Fruit fly (Drosophila melanogaster) whole organism, embryonic: ENCODE measurements around the gene GstD7.
A peak's percentile ranks its signal among the peaks of the same experiment; 100 is the strongest.

Source experiments
- Atf6 ChIP-seq: fragments of 200-800 bp; sonication (Bioruptor generic); IDR thresholded peaks from 2 replicates; pipeline ENCODE4 v1.3.6; 2022; ENCODE audit warnings: missing biosample characterization, missing genetic modification characterization
- CG10274 ChIP-seq: fragments of 200-800 bp; sonication (Bioruptor generic); optimal IDR thresholded peaks from 3 replicates; lab custom pipeline; 2017; ENCODE audit warnings: missing biosample characterization, mild to moderate bottlenecking, missing genetic modification characterization
- CG10321 ChIP-seq: fragments of 200-800 bp; sonication (Bioruptor generic); IDR thresholded peaks from 2 replicates; pipeline ENCODE4 v1.3.6; 2022; ENCODE audit warnings: missing biosample characterization, missing genetic modification characterization
- CG10543 ChIP-seq: fragments of 200-800 bp; sonication (Bioruptor generic); optimal IDR thresholded peaks from 3 replicates; lab custom pipeline; 2017; ENCODE audit warnings: missing biosample characterization, mild to moderate bottlenecking, missing genetic modification characterization, moderate library complexity
- CG11695 ChIP-seq: fragments of 200-800 bp; sonication (Bioruptor generic); IDR thresholded peaks from 3 replicates; pipeline ENCODE4 v1.3.6; 2022; ENCODE audit warnings: missing biosample characterization, missing genetic modification characterization
- CG12071 ChIP-seq: fragments of 200-800 bp; sonication (Bioruptor generic); optimal IDR thresholded peaks from 3 replicates; lab custom pipeline; 2018; ENCODE audit warnings: missing biosample characterization, mild to moderate bottlenecking, missing genetic modification characterization
- CG13775 ChIP-seq: fragments of 200-800 bp; sonication (Bioruptor generic); optimal IDR thresholded peaks from 3 replicates; lab custom pipeline; 2017; ENCODE audit warnings: missing biosample characterization, mild to moderate bottlenecking, missing genetic modification characterization
- CG15514 ChIP-seq: fragments of 200-800 bp; sonication (Bioruptor generic); optimal IDR thresholded peaks from 3 replicates; lab custom pipeline; 2017; ENCODE audit warnings: missing biosample characterization, missing genetic modification characterization, mild to moderate bottlenecking, moderate library complexity, missing genetic modification reagents
- CG15601 ChIP-seq: fragments of 200-800 bp; sonication (Bioruptor generic); optimal IDR thresholded peaks from 3 replicates; lab custom pipeline; 2019; ENCODE audit warnings: missing biosample characterization, mild to moderate bottlenecking, missing genetic modification characterization, moderate library complexity
- CG17359 ChIP-seq: fragments of 200-800 bp; sonication (Bioruptor generic); optimal IDR thresholded peaks from 3 replicates; lab custom pipeline; 2018; ENCODE audit warnings: missing biosample characterization, mild to moderate bottlenecking, missing genetic modification characterization, moderate library complexity
- CG17829 ChIP-seq: fragments of 200-800 bp; optimal IDR thresholded peaks from 2 replicates; lab custom pipeline; 2019; ENCODE audit warnings: missing biosample characterization, mild to moderate bottlenecking, missing genetic modification characterization, moderate library complexity
- CG32767 ChIP-seq: fragments of 200-800 bp; sonication (Bioruptor generic); IDR thresholded peaks from 2 replicates; pipeline ENCODE4 v1.3.6; 2022; ENCODE audit warnings: missing biosample characterization, missing genetic modification characterization
- CG32772 ChIP-seq: fragments of 200-800 bp; sonication (Bioruptor generic); IDR thresholded peaks from 2 replicates; pipeline ENCODE4 v1.3.6; 2022; ENCODE audit warnings: missing biosample characterization, missing genetic modification characterization
- CG34376 ChIP-seq: fragments of 200-800 bp; sonication (Bioruptor generic); optimal IDR thresholded peaks from 2 replicates; lab custom pipeline; 2018; ENCODE audit warnings: missing biosample characterization, mild to moderate bottlenecking, missing genetic modification characterization
- CG42726 ChIP-seq: fragments of 200-800 bp; sonication (Bioruptor generic); IDR thresholded peaks from 2 replicates; pipeline ENCODE4 v1.3.6; 2022; ENCODE audit warnings: missing biosample characterization, missing genetic modification characterization; ENCODE audit not compliant: partially characterized antibody
- CG4282 ChIP-seq: fragments of 200-800 bp; sonication (Bioruptor generic); optimal IDR thresholded peaks from 2 replicates; lab custom pipeline; 2016; ENCODE audit warnings: missing biosample characterization, missing genetic modification characterization
- CG4360 ChIP-seq: fragments of 200-800 bp; sonication (Bioruptor generic); IDR thresholded peaks from 2 replicates; pipeline ENCODE4 v1.3.6; 2022; ENCODE audit warnings: missing biosample characterization, missing genetic modification characterization
- CG6175 ChIP-seq: fragments of 200-800 bp; sonication (Bioruptor generic); IDR thresholded peaks from 3 replicates; pipeline ENCODE4 v1.3.6; 2022; ENCODE audit warnings: missing biosample characterization, missing genetic modification characterization
- CG8089 ChIP-seq: fragments of 200-800 bp; sonication (Bioruptor generic); optimal IDR thresholded peaks from 3 replicates; lab custom pipeline; 2016; ENCODE audit warnings: missing biosample characterization, missing genetic modification characterization
- CG8281 ChIP-seq: fragments of 200-800 bp; sonication (Bioruptor generic); optimal IDR thresholded peaks from 2 replicates; lab custom pipeline; 2018; ENCODE audit warnings: missing biosample characterization, mild to moderate bottlenecking, missing genetic modification characterization, moderate library complexity
- CG9727 ChIP-seq: fragments of 200-800 bp; sonication (Bioruptor generic); optimal IDR thresholded peaks from 3 replicates; lab custom pipeline; 2017; ENCODE audit warnings: missing biosample characterization, mild to moderate bottlenecking, missing genetic modification characterization
- CkIIα-i1 ChIP-seq: fragments of 200-800 bp; sonication (Bioruptor generic); IDR thresholded peaks from 2 replicates; pipeline ENCODE4 v1.3.6; 2022; ENCODE audit warnings: missing biosample characterization, missing genetic modification characterization
- CoRest ChIP-seq: fragments of 200-800 bp; sonication (Bioruptor generic); optimal IDR thresholded peaks from 3 replicates; lab custom pipeline; 2018; ENCODE audit warnings: missing biosample characterization, mild to moderate bottlenecking, missing genetic modification characterization, moderate library complexity
- Dref ChIP-seq: fragments of 200-800 bp; sonication (Bioruptor generic); IDR thresholded peaks from 2 replicates; pipeline ENCODE4 v1.3.6; 2022; ENCODE audit warnings: missing biosample characterization, missing genetic modification characterization
- HmgZ ChIP-seq: fragments of 200-800 bp; sonication (Bioruptor generic); optimal IDR thresholded peaks from 2 replicates; lab custom pipeline; 2018; ENCODE audit warnings: missing biosample characterization, mild to moderate bottlenecking, missing genetic modification characterization
- Jarid2 ChIP-seq: fragments of 200-800 bp; sonication (Bioruptor generic); optimal IDR thresholded peaks from 3 replicates; lab custom pipeline; 2017; ENCODE audit warnings: mild to moderate bottlenecking, missing biosample characterization, missing genetic modification reagents, missing genetic modification characterization
- MTF-1 ChIP-seq: fragments of 200-800 bp; sonication (Bioruptor generic); optimal IDR thresholded peaks from 2 replicates; lab custom pipeline; 2018; ENCODE audit warnings: missing biosample characterization, mild to moderate bottlenecking, missing genetic modification characterization, borderline replicate concordance
- NFAT ChIP-seq: fragments of 200-800 bp; sonication (Bioruptor generic); IDR thresholded peaks from 2 replicates; pipeline ENCODE4 v1.3.6; 2022; ENCODE audit warnings: missing biosample characterization, missing genetic modification characterization
- Pdp1 ChIP-seq, 2 experiments: fragments of 200-800 bp; sonication (Bioruptor generic); optimal IDR thresholded peaks; 3 replicates each; lab custom pipeline; 2016; ENCODE audit warnings: missing biosample characterization in 2 of 2, missing genetic modification characterization in 2 of 2, mild to moderate bottlenecking in 1 of 2, moderate library complexity in 1 of 2
- Taf1 ChIP-seq: fragments of 200-800 bp; sonication (Bioruptor generic); IDR thresholded peaks from 2 replicates; pipeline ENCODE4 v1.3.6; 2022; ENCODE audit warnings: missing biosample characterization, missing genetic modification characterization
- ac ChIP-seq: fragments of 200-800 bp; sonication (Bioruptor generic); optimal IDR thresholded peaks from 3 replicates; lab custom pipeline; 2017; ENCODE audit warnings: missing biosample characterization, mild to moderate bottlenecking, missing genetic modification characterization
- al ChIP-seq: fragments of 200-800 bp; sonication (Bioruptor generic); IDR thresholded peaks from 2 replicates; pipeline ENCODE4 v1.3.6; 2022; ENCODE audit warnings: missing biosample characterization, missing genetic modification characterization
- amos ChIP-seq: fragments of 200-800 bp; sonication (Bioruptor generic); IDR thresholded peaks from 2 replicates; pipeline ENCODE4 v1.3.6; 2022; ENCODE audit warnings: missing biosample characterization, missing genetic modification characterization; ENCODE audit not compliant: partially characterized antibody
- bbx ChIP-seq: fragments of 200-800 bp; sonication (Bioruptor generic); IDR thresholded peaks from 2 replicates; pipeline ENCODE4 v1.3.6; 2022; ENCODE audit warnings: missing biosample characterization, missing genetic modification characterization; ENCODE audit not compliant: partially characterized antibody
- dimm ChIP-seq: fragments of 200-800 bp; sonication (Bioruptor generic); IDR thresholded peaks from 2 replicates; pipeline ENCODE4 v1.3.6; 2022; ENCODE audit warnings: missing biosample characterization, missing genetic modification characterization
- dysf ChIP-seq: fragments of 200-800 bp; sonication (Bioruptor generic); IDR thresholded peaks from 3 replicates; pipeline ENCODE4 v1.3.6; 2022; ENCODE audit warnings: missing biosample characterization, missing genetic modification characterization
- gro ChIP-seq: fragments of 200-800 bp; sonication (Bioruptor generic); optimal IDR thresholded peaks from 2 replicates; lab custom pipeline; 2016; ENCODE audit warnings: missing biosample characterization, missing genetic modification characterization
- hb ChIP-seq: fragments of 200-800 bp; sonication (Bioruptor generic); IDR thresholded peaks from 3 replicates; pipeline ENCODE4 v1.3.6; 2022; ENCODE audit warnings: missing biosample characterization, missing genetic modification characterization; ENCODE audit not compliant: partially characterized antibody
- her ChIP-seq: fragments of 200-800 bp; sonication (Bioruptor generic); optimal IDR thresholded peaks from 2 replicates; lab custom pipeline; 2016; ENCODE audit warnings: missing biosample characterization, missing genetic modification characterization
- mirr ChIP-seq: fragments of 200-800 bp; sonication (Bioruptor generic); optimal IDR thresholded peaks from 3 replicates; lab custom pipeline; 2018; ENCODE audit warnings: missing biosample characterization, mild to moderate bottlenecking, missing genetic modification characterization
- nerfin-1 ChIP-seq: fragments of 200-800 bp; sonication (Bioruptor generic); optimal IDR thresholded peaks from 3 replicates; lab custom pipeline; 2019; ENCODE audit warnings: missing biosample characterization, mild to moderate bottlenecking, missing genetic modification characterization, moderate library complexity
- otp ChIP-seq: fragments of 200-800 bp; sonication (Bioruptor generic); IDR thresholded peaks from 3 replicates; pipeline ENCODE4, ENCODE4 v1.3.6; 2022; ENCODE audit warnings: missing biosample characterization, missing genetic modification characterization
- ranshi ChIP-seq: fragments of 200-800 bp; sonication (Bioruptor generic); IDR thresholded peaks from 2 replicates; pipeline ENCODE4 v1.3.6; 2022; ENCODE audit warnings: missing biosample characterization, missing genetic modification characterization
- slou ChIP-seq: fragments of 200-800 bp; sonication (Bioruptor generic); optimal IDR thresholded peaks from 3 replicates; lab custom pipeline; 2016; ENCODE audit warnings: missing biosample characterization, missing genetic modification characterization
- sug ChIP-seq: fragments of 200-800 bp; optimal IDR thresholded peaks from 2 replicates; lab custom pipeline; 2019; ENCODE audit warnings: missing biosample characterization, mild to moderate bottlenecking, missing genetic modification characterization, moderate library complexity
- tin ChIP-seq: fragments of 200-800 bp; sonication (Bioruptor generic); optimal IDR thresholded peaks from 3 replicates; lab custom pipeline; 2016; ENCODE audit warnings: missing biosample characterization, missing genetic modification characterization
- vnd ChIP-seq: fragments of 200-800 bp; sonication (Bioruptor generic); IDR thresholded peaks from 3 replicates; pipeline ENCODE4 v1.3.6; 2022; ENCODE audit warnings: missing biosample characterization, missing genetic modification characterization; ENCODE audit not compliant: partially characterized antibody
- z ChIP-seq: fragments of 200-800 bp; sonication (Bioruptor generic); IDR thresholded peaks from 3 replicates; pipeline ENCODE4 v1.3.6; 2022; ENCODE audit warnings: missing biosample characterization, missing genetic modification characterization
- zfh2 ChIP-seq: fragments of 200-800 bp; sonication (Bioruptor generic); optimal IDR thresholded peaks from 2 replicates; lab custom pipeline; 2016; ENCODE audit warnings: missing biosample characterization, missing genetic modification characterization

Gene GstD7

dm6 chr3R:12398620-12399247 lies 20.4 kb downstream of the GstD7 start, which contains the start of gene Cyp9f3:
Cyp9f3 (minus strand) TSS chr3R:12398929.
- TF ChIP-seq Jarid2 (GFP tag; lab: Kevin White, UChicago), result peak; percentile 54
- peak; percentile 46; the same call in 1 of the 2 replicates for TF ChIP-seq CG42726
- TF ChIP-seq dysf (GFP tag; lab: Robert Waterston, UW), result 0 out of 3 replicates have a peak, but pooled peaks have one; percentile 22
- TF ChIP-seq CG17829 (tag; lab: Kevin White, UChicago), result no peak
- 0 out of 2 replicates have a peak, but pooled peaks have one; percentile 9 for TF ChIP-seq bbx (GFP tag; lab: Robert Waterston, UW)
- peak; percentile 22 for TF ChIP-seq MTF-1 (GFP tag; lab: Kevin White, UChicago)
- TF ChIP-seq CG32767 (GFP tag; lab: Robert Waterston, UW), result 0 out of 2 replicates have a peak, but pooled peaks have one; percentile 9
- TF ChIP-seq sug (tag; lab: Kevin White, UChicago), result peak; percentile 2
- peak; percentile 19 for TF ChIP-seq CG12071 (GFP tag; lab: Kevin White, UChicago)
- no peak for TF ChIP-seq CG15601 (tag; lab: Kevin White, UChicago)
- no peak for TF ChIP-seq hb (GFP tag; lab: Robert Waterston, UW)
- TF ChIP-seq CG32772 (GFP tag; lab: Robert Waterston, UW), result no peak
- TF ChIP-seq z (GFP tag; lab: Robert Waterston, UW), result peak; percentile 88
- no peak for TF ChIP-seq ac (GFP tag; lab: Kevin White, UChicago)
- no peak for TF ChIP-seq CkIIα-i1 (GFP tag; lab: Robert Waterston, UW)
- no peak for TF ChIP-seq CG4360 (GFP tag; lab: Robert Waterston, UW)
- TF ChIP-seq CoRest (tag; lab: Kevin White, UChicago), result no peak
- no peak for TF ChIP-seq CG17359 (tag; lab: Kevin White, UChicago)
- TF ChIP-seq slou (GFP tag; lab: Kevin White, UChicago), result no peak
- TF ChIP-seq CG6175 (GFP tag; lab: Robert Waterston, UW), result no peak
- TF ChIP-seq CG8089 (GFP tag; lab: Kevin White, UChicago), result no peak
- TF ChIP-seq CG10543 (GFP tag; lab: Kevin White, UChicago), result peak; percentile 79
- peak; percentile 3 for TF ChIP-seq CG15514
- peak; percentile 14 for TF ChIP-seq gro (GFP tag; lab: Kevin White, UChicago)
- no peak for TF ChIP-seq ranshi (GFP tag; lab: Robert Waterston, UW)
- no peak for TF ChIP-seq tin (GFP tag; lab: Kevin White, UChicago)
- peak; percentile 8 for TF ChIP-seq CG8281
- TF ChIP-seq amos (GFP tag; lab: Robert Waterston, UW), result peak; percentile 33; the same call in 1 of the 2 replicates
- TF ChIP-seq vnd (GFP tag; lab: Robert Waterston, UW), result no peak
- no peak for TF ChIP-seq zfh2 (GFP tag; lab: Kevin White, UChicago)
- TF ChIP-seq HmgZ, result peak; percentile 13
- TF ChIP-seq CG11695 (GFP tag; lab: Robert Waterston, UW), result no peak
- no peak for TF ChIP-seq dimm
- TF ChIP-seq CG10274 (GFP tag; lab: Kevin White, UChicago), result peak; percentile 63
- TF ChIP-seq CG4282 (GFP tag; lab: Kevin White, UChicago), result no peak
- no peak for TF ChIP-seq Taf1
- TF ChIP-seq nerfin-1 (tag; lab: Kevin White, UChicago), result no peak
- 0 out of 2 replicates have a peak, but pooled peaks have one; percentile 10 for TF ChIP-seq Dref
- no peak for TF ChIP-seq NFAT (GFP tag; lab: Robert Waterston, UW)
- no peak for TF ChIP-seq al
- TF ChIP-seq Pdp1 (GFP tag; optimal IDR thresholded peaks at IDR 0.05; lab: Kevin White, UChicago), result peak in 1 of 2 experiments; percentile 17
- TF ChIP-seq Atf6 (GFP tag; lab: Robert Waterston, UW), result 0 out of 2 replicates have a peak, but pooled peaks have one; percentile 7
- TF ChIP-seq otp (GFP tag; lab: Robert Waterston, UW), result no peak
- TF ChIP-seq her (GFP tag; lab: Kevin White, UChicago), result no peak
- peak; percentile 69 for TF ChIP-seq mirr (GFP tag; lab: Kevin White, UChicago)
- no peak for TF ChIP-seq CG13775 (GFP tag; lab: Kevin White, UChicago)
- TF ChIP-seq CG34376 (GFP tag; lab: Kevin White, UChicago), result peak; percentile 96
- TF ChIP-seq CG10321 (GFP tag; lab: Robert Waterston, UW), result no peak
- TF ChIP-seq CG9727 (GFP tag; lab: Kevin White, UChicago), result no peak
